Fruit fly (Drosophila melanogaster): ENCODE measurements around the gene kairos.

The kairos gene

DNA sequence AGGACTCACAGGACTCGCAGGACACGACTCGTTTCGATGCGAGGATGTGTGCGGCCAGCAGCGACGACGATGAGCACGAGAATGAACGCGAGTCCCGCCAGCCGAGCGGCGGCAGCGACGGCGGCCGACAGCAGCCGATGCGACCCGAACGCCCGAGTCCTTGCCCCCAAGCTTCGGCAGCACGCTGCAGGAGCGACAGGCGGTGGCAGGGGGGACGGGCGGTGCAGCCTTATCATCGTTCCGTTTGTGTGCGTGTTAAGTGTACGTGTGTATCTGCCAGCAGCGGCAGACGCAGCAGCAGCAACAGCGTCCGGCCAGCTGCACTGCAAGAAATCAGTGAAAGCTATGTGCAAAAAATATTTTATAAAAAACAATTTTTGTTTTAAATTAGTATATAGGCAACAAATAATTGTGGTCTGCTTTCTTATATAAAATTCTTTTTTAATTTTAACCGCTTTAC is at the start of gene kairos:
Gene kairos, minus strand, starts transcription at position 51 of the 460 bp plus-strand sequence.
- TF ChIP-seq CG17801 (GFP tag; optimal IDR thresholded peaks at IDR 0.05; ENCODE audit: partially characterized antibody) = no peak

dm6 chrX:18405567-18406059 is 49.6 kb upstream of the kairos start:
- no peak for TF ChIP-seq CG17801 (GFP tag; optimal IDR thresholded peaks at IDR 0.05; ENCODE audit: partially characterized antibody)

dm6 chrX:18404632-18405238 is 48.7 kb upstream of the kairos start:
- TF ChIP-seq CG17801 (GFP tag; optimal IDR thresholded peaks at IDR 0.05; ENCODE audit: partially characterized antibody) = no peak

- no peak for TF ChIP-seq CG17801 (GFP tag; optimal IDR thresholded peaks at IDR 0.05; ENCODE audit: partially characterized antibody)
Measured at dm6 chrX:18404150-18404631, 48.2 kb upstream of the kairos start.

- TF ChIP-seq CG17801 (GFP tag; optimal IDR thresholded peaks at IDR 0.05; ENCODE audit: partially characterized antibody) = no peak
Measured at dm6 chrX:18402564-18402963, 46.6 kb upstream of the kairos start.

DNA sequence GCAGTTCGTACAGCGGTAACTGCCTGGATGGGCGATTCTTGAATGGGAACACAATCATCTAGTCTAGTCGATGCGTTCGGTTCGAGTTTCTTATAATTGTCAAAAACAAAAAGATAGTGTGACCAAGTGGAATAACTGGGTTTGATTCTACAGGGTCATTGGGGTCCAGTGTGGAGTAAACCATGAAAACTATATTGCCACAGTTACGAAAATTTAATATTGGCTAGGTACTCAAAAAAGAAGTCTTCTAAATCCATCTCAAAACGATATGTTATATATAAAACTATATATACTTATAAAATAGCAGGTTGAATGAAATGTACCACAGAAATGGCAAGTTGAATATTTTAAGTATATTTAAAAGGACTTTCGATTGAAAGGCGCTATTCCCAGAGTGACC is 44.0 kb upstream of the kairos start, which contains the start of gene CG34328:
Gene CG34328, minus strand, starts transcription at position 101 of the 400 bp plus-strand sequence.
- no peak for TF ChIP-seq CG17801 (GFP tag; optimal IDR thresholded peaks at IDR 0.05; ENCODE audit: partially characterized antibody)

dm6 chrX:18395157-18395556 is 39.2 kb upstream of the kairos start:
- no peak for TF ChIP-seq CG17801 (GFP tag; optimal IDR thresholded peaks at IDR 0.05; ENCODE audit: partially characterized antibody)

dm6 chrX:18386784-18387183 is 30.8 kb upstream of the kairos start, which contains the start of gene Tsf1:
Gene Tsf1, plus strand, starts transcription at chrX:18387084.
- no peak for TF ChIP-seq CG17801 (GFP tag; optimal IDR thresholded peaks at IDR 0.05; ENCODE audit: partially characterized antibody)

DNA sequence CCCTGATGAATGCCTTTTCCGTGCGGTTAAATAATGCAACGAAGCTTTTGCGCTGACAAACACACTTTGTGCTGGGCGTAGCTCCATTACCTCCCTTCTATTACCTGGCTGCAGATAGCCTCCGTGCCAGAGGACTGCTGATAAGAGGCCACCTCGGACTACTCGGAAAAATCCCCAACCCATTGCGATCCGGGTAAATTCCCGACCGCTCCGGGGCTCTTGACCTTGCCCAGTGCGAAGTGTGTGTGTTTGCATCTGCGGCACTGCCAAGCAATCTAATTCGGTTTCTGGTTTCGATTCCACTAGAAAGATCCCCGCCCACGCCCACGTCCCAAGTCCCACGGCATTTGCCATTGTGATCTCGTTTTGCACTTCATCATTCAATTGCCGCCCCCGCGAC is 29.8 kb upstream of the kairos start:
- no peak for TF ChIP-seq CG17801 (GFP tag; optimal IDR thresholded peaks at IDR 0.05; ENCODE audit: partially characterized antibody)

DNA sequence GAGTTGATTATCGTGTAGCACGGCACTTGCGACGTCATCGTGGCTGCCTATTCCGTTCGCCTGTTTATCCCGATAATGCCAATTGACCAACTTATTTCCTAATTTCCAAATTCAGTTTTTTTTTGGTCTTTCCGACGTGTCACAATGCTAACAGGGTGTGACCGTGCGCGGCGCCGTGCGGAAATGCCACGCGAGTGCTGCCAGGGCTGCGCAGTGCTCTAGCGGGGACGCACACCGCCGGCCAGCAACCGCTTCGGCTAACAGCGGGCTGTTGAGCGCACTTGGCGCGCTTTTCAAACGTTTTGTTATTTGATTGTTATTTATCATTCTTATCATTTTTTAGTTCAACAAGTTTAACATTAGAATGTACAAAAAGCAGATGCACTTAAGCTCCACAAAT is 29.1 kb upstream of the kairos start, which contains the start of gene betaCOP:
Gene betaCOP, minus strand, starts transcription at position 187 of the 400 bp plus-strand sequence.
- no peak for TF ChIP-seq CG17801 (GFP tag; optimal IDR thresholded peaks at IDR 0.05; ENCODE audit: partially characterized antibody)

- no peak for TF ChIP-seq CG17801 (GFP tag; optimal IDR thresholded peaks at IDR 0.05; ENCODE audit: partially characterized antibody)
Measured at dm6 chrX:18379791-18380190, 23.8 kb upstream of the kairos start, which contains the start of the genes por and CG6179. Gene por, minus strand, starts transcription at chrX:18379854. Gene CG6179, plus strand, starts transcription at chrX:18380082.

DNA sequence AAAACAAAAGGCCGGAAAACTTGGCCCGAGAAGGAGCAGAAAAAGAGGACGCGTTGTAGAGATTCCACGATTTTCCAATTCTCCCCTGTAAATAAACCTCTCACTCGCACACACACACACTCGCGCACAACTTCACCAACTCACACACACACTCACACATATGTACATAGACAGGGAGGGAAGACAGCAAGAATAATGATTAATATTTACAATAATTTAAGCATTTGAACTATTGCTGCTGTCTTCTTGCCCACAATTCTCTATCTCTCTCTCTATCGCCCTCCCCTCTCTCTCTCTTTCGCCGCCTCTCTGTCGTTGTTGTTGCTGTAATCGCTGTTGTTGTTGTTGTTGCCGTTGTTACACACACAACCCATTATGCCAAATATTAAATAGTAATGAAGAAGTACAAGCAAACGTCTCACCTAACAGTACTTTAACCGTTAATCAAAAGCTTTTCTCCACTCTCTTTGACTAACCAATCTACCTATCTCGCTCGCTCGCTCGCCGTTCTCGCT is 18.5 kb upstream of the kairos start:
- TF ChIP-seq CG17801 (GFP tag; optimal IDR thresholded peaks at IDR 0.05; ENCODE audit: partially characterized antibody) = no peak

DNA sequence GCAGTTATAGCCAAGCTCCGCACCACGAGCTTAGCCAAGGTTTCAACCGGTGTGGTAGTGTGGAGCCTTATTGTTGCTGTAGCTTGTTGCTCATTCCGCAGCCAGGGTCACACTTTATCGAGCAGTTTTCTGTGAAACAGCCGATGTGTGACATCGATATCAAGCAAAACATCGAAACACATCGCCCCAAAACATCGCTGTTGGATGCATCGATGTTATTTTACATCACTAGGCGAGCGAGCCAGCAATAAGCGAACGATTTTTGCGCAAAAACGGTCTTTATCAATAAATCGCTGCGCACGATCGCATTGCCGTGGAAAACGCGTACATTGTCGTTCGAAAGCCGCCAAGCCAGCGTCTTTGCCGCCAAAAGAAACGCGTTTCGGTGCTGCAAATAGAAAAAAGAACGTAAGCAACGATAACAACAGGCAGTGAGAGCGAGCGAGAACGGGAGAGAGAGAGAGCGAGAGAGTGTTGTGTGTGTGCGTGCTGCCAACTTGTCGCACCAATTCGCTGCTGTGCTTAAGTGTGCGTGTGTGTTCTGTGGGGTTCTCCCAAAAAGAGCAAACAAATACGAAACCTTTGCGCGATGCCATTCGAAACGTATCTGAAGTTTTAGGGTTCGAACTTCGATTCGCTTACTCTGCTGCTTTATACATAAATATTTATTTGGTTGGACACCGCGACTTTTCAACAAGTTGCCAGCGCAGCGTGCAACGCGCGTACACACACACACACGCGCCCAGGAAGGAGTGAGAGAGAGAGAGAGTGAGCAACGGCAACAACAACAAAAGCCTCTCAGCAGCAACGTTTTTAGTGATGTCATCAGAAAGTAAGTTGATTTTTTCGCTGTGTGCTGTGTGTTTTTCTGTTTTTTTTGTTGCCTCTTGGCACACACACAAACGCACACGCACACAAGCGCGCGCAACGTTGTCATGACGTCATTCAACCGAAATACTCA is 15.1 kb upstream of the kairos start:
- peak; percentile 79 for TF ChIP-seq CG17801 (GFP tag; optimal IDR thresholded peaks at IDR 0.05; ENCODE audit: partially characterized antibody)

DNA sequence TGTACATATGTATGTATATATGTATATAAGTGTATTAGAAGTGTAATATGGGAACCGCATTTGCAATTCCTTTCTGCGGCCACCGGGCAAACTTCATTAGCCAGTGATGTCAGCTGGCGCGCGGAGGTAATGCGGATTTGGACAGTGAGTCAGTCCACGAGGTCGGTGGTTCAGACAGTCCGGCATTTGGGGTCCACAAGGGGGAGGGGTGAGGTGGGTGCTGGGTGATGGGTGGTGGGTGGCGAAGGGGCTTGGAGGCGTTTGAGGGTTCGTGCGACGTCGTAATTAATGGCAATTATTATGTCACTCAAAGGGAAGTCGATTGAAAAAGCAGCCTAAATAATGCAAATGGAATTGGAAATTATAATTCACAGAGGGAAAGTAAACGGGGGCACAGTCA is 13.8 kb upstream of the kairos start:
- no peak for TF ChIP-seq CG17801 (GFP tag; optimal IDR thresholded peaks at IDR 0.05; ENCODE audit: partially characterized antibody)

DNA sequence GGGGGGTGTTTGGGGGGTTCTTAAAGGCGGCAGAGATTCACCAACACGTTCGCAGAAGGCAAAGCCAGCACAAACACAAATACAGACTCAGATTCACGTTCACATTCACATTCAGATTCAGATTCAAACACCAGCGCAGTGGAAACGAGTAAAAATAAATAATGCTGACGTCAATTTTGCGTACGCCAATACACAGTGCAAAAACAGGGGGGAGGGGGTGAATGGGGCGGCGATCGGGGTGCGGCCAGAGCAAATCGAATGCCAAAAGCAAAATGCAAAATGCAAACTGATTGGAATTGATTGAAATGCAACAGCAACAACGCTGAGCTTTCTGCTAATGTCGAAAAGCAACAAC is 12.6 kb upstream of the kairos start:
- TF ChIP-seq CG17801 (GFP tag; optimal IDR thresholded peaks at IDR 0.05; ENCODE audit: partially characterized antibody) = peak; percentile 30
